Fruit fly (Drosophila melanogaster): Measurements from ENCODE around the gene Ilp6.

The Ilp6 gene

dm6 chrX:2283470-2283869, 51.0 kb downstream of the Ilp6 start (continued):
- TF ChIP-seq CG6163 (GFP tag; IDR thresholded peaks at IDR 0.05) (0 out of 3 replicates have a peak, but pooled peaks have one; percentile 50), CG4318 (GFP tag; optimal IDR thresholded peaks at IDR 0.05) (no peak), svp (GFP tag) (no peak), CG16779 (tag; optimal IDR thresholded peaks at IDR 0.05) (no peak), CG6854 (GFP tag; optimal IDR thresholded peaks at IDR 0.05) (peak; percentile 15), CG11294 (GFP tag; IDR thresholded peaks at IDR 0.05) (no peak), CG9139 (GFP tag; optimal IDR thresholded peaks at IDR 0.05) (no peak), Hr38 (GFP tag; optimal IDR thresholded peaks at IDR 0.05) (no peak), CG6808 (GFP tag; optimal IDR thresholded peaks at IDR 0.05) (no peak), eg (GFP tag; IDR thresholded peaks at IDR 0.05) (0 out of 3 replicates have a peak, but pooled peaks have one; percentile 26), Gug (GFP tag; IDR thresholded peaks at IDR 0.05) (no peak), vri (GFP tag; optimal IDR thresholded peaks at IDR 0.05) (no peak), Lpt (GFP tag; optimal IDR thresholded peaks at IDR 0.05) (peak; percentile 29)
